Worm (Caenorhabditis elegans): ENCODE measurements around the gene cdka-1.

ce11 chrIII:4693695-4694094 is 35.1 kb downstream of the cdka-1 start, which contains the start of gene T04A8.8:
- no peak for TF ChIP-seq him-1 (tag; optimal IDR thresholded peaks at IDR 0.05)
- no peak for TF ChIP-seq W03F9.2 (tag; optimal IDR thresholded peaks at IDR 0.05)

All from whole organism, L4/young adult.